Fruit fly (Drosophila melanogaster) whole organism, embryonic: ENCODE results near the gene CG7179.

Experiments used
- Adf1 ChIP-seq: fragments of 200-800 bp; sonication (Bioruptor generic); IDR thresholded peaks from 2 replicates; pipeline ENCODE4 v1.3.6; 2022; ENCODE audit warnings: missing biosample characterization, missing genetic modification characterization
- Antp ChIP-seq: fragments of 200-800 bp; sonication (Bioruptor generic); optimal IDR thresholded peaks from 3 replicates; lab custom pipeline; 2016; ENCODE audit warnings: missing biosample characterization, missing genetic modification characterization
- CG11093 ChIP-seq: fragments of 200-800 bp; sonication (Bioruptor generic); IDR thresholded peaks from 3 replicates; pipeline ENCODE4 v1.3.6; 2022; ENCODE audit warnings: missing biosample characterization, missing genetic modification characterization
- CG11456 ChIP-seq: fragments of 200-800 bp; sonication (Bioruptor generic); IDR thresholded peaks from 3 replicates; pipeline ENCODE4 v1.3.6; 2022; ENCODE audit warnings: missing biosample characterization, missing genetic modification characterization
- CG12236 ChIP-seq: fragments of 200-800 bp; sonication (Bioruptor generic); optimal IDR thresholded peaks from 2 replicates; lab custom pipeline; 2016; ENCODE audit warnings: missing biosample characterization, missing genetic modification characterization
- CG12659 ChIP-seq: fragments of 200-800 bp; sonication (Bioruptor generic); optimal IDR thresholded peaks from 3 replicates; lab custom pipeline; 2017; ENCODE audit warnings: mild to moderate bottlenecking, missing biosample characterization, missing genetic modification reagents, missing genetic modification characterization
- CG15479 ChIP-seq: fragments of 200-800 bp; sonication (Bioruptor generic); optimal IDR thresholded peaks from 3 replicates; lab custom pipeline; 2019; ENCODE audit warnings: missing biosample characterization, mild to moderate bottlenecking, missing genetic modification characterization, moderate library complexity
- CG16863 ChIP-seq: fragments of 200-800 bp; sonication (Bioruptor generic); optimal IDR thresholded peaks from 3 replicates; lab custom pipeline; 2016; ENCODE audit warnings: missing biosample characterization, missing genetic modification characterization
- CG33557 ChIP-seq: fragments of 200-800 bp; sonication (Bioruptor generic); optimal IDR thresholded peaks from 2 replicates; lab custom pipeline; 2019; ENCODE audit warnings: missing biosample characterization, mild to moderate bottlenecking, missing genetic modification characterization, moderate library complexity
- CG42726 ChIP-seq: fragments of 200-800 bp; sonication (Bioruptor generic); IDR thresholded peaks from 2 replicates; pipeline ENCODE4 v1.3.6; 2022; ENCODE audit warnings: missing biosample characterization, missing genetic modification characterization; ENCODE audit not compliant: partially characterized antibody
- CG6791 ChIP-seq: fragments of 200-800 bp; sonication (Bioruptor generic); IDR thresholded peaks from 3 replicates; pipeline ENCODE4 v1.3.6; 2022; ENCODE audit warnings: missing biosample characterization, missing genetic modification characterization; ENCODE audit not compliant: partially characterized antibody
- CG8478 ChIP-seq: fragments of >200 bp; optimal IDR thresholded peaks from 2 replicates; lab custom pipeline; 2018
- CG9215 ChIP-seq: fragments of 200-800 bp; sonication (Bioruptor generic); IDR thresholded peaks from 2 replicates; pipeline ENCODE4 v1.3.6; 2022; ENCODE audit warnings: missing biosample characterization, missing genetic modification characterization
- CrebB ChIP-seq: fragments of 200-800 bp; sonication (Bioruptor generic); optimal IDR thresholded peaks from 3 replicates; lab custom pipeline; 2018; ENCODE audit warnings: missing biosample characterization, mild to moderate bottlenecking, missing genetic modification characterization
- D19A ChIP-seq: fragments of 200-800 bp; optimal IDR thresholded peaks from 3 replicates; lab custom pipeline; 2019; ENCODE audit warnings: missing biosample characterization, mild to moderate bottlenecking, missing genetic modification characterization, moderate library complexity
- Dbx ChIP-seq: fragments of 200-800 bp; sonication (Bioruptor generic); IDR thresholded peaks from 3 replicates; pipeline ENCODE4 v1.3.6; 2022; ENCODE audit warnings: missing biosample characterization, missing genetic modification characterization
- Doc2 ChIP-seq: fragments of 200-800 bp; sonication (Bioruptor generic); IDR thresholded peaks from 2 replicates; pipeline ENCODE4 v1.3.6; 2022; ENCODE audit warnings: missing biosample characterization, missing genetic modification characterization
- Dref ChIP-seq: fragments of 200-800 bp; sonication (Bioruptor generic); IDR thresholded peaks from 2 replicates; pipeline ENCODE4 v1.3.6; 2022; ENCODE audit warnings: missing biosample characterization, missing genetic modification characterization
- Drgx ChIP-seq: fragments of 200-800 bp; sonication (Bioruptor generic); IDR thresholded peaks from 2 replicates; pipeline ENCODE4 v1.3.6; 2022; ENCODE audit warnings: missing biosample characterization, missing genetic modification characterization
- Jarid2 ChIP-seq: fragments of 200-800 bp; sonication (Bioruptor generic); optimal IDR thresholded peaks from 3 replicates; lab custom pipeline; 2017; ENCODE audit warnings: mild to moderate bottlenecking, missing biosample characterization, missing genetic modification reagents, missing genetic modification characterization
- Med ChIP-seq: fragments of 200-800 bp; sonication (Bioruptor generic); peaks from one replicate; lab custom pipeline; 2016; ENCODE audit warnings: missing biosample characterization, missing genetic modification characterization, mild to moderate bottlenecking, inconsistent platforms, moderate library complexity
- Neu2 ChIP-seq: fragments of 200-800 bp; sonication (Bioruptor generic); optimal IDR thresholded peaks from 3 replicates; lab custom pipeline; 2016; ENCODE audit warnings: missing biosample characterization, missing genetic modification characterization, borderline replicate concordance
- Sry-δ ChIP-seq: fragments of 200-800 bp; sonication (Bioruptor generic); optimal IDR thresholded peaks from 2 replicates; lab custom pipeline; 2016; ENCODE audit warnings: missing biosample characterization, missing genetic modification characterization
- Vsx1 ChIP-seq: fragments of 200-800 bp; sonication (Bioruptor generic); optimal IDR thresholded peaks from 2 replicates; lab custom pipeline; 2017; ENCODE audit warnings: missing biosample characterization, mild to moderate bottlenecking, missing genetic modification characterization, missing genetic modification reagents
- YL-1 ChIP-seq: fragments of 200-800 bp; sonication (Bioruptor generic); optimal IDR thresholded peaks from 3 replicates; lab custom pipeline; 2017; ENCODE audit warnings: missing biosample characterization, mild to moderate bottlenecking, missing genetic modification characterization
- abd-A ChIP-seq: fragments of 200-800 bp; sonication (Bioruptor generic); optimal IDR thresholded peaks from 3 replicates; lab custom pipeline; 2019; ENCODE audit warnings: missing biosample characterization, mild to moderate bottlenecking, missing genetic modification characterization, moderate library complexity
- ac ChIP-seq: fragments of 200-800 bp; sonication (Bioruptor generic); optimal IDR thresholded peaks from 3 replicates; lab custom pipeline; 2017; ENCODE audit warnings: missing biosample characterization, mild to moderate bottlenecking, missing genetic modification characterization
- amos ChIP-seq: fragments of 200-800 bp; sonication (Bioruptor generic); IDR thresholded peaks from 2 replicates; pipeline ENCODE4 v1.3.6; 2022; ENCODE audit warnings: missing biosample characterization, missing genetic modification characterization; ENCODE audit not compliant: partially characterized antibody
- chinmo ChIP-seq: fragments of 200-800 bp; sonication (Bioruptor generic); IDR thresholded peaks from 4 replicates; pipeline ENCODE4 v1.3.6; 2022; ENCODE audit warnings: missing biosample characterization, missing genetic modification characterization; ENCODE audit not compliant: partially characterized antibody
- chm ChIP-seq: fragments of 200-800 bp; sonication (Bioruptor generic); IDR thresholded peaks from 2 replicates; pipeline ENCODE4 v1.3.6; 2022; ENCODE audit warnings: missing biosample characterization, missing genetic modification characterization
- cwo ChIP-seq: fragments of 200-800 bp; sonication (Bioruptor generic); optimal IDR thresholded peaks from 3 replicates; lab custom pipeline; 2017; ENCODE audit warnings: missing biosample characterization, missing genetic modification characterization, mild to moderate bottlenecking, moderate library complexity, missing genetic modification reagents
- dm ChIP-seq: fragments of 200-800 bp; sonication (Bioruptor generic); optimal IDR thresholded peaks from 3 replicates; lab custom pipeline; 2016; ENCODE audit warnings: missing biosample characterization, missing genetic modification characterization
- eve ChIP-seq, 2 experiments: fragments of >200 bp; optimal IDR thresholded peaks; 2 replicates each; lab custom pipeline; 2017; ENCODE audit warnings: missing biosample characterization in 2 of 2, missing genetic modification characterization in 2 of 2
- gro ChIP-seq: fragments of 200-800 bp; sonication (Bioruptor generic); optimal IDR thresholded peaks from 2 replicates; lab custom pipeline; 2016; ENCODE audit warnings: missing biosample characterization, missing genetic modification characterization
- hb ChIP-seq: fragments of 200-800 bp; sonication (Bioruptor generic); IDR thresholded peaks from 3 replicates; pipeline ENCODE4 v1.3.6; 2022; ENCODE audit warnings: missing biosample characterization, missing genetic modification characterization; ENCODE audit not compliant: partially characterized antibody
- insv ChIP-seq, 2 experiments: fragments of 200-800 bp; sonication (Bioruptor generic); optimal IDR thresholded peaks; 3 replicates each; lab custom pipeline; 2016 to 2018; ENCODE audit warnings: missing biosample characterization in 2 of 2, missing genetic modification characterization in 2 of 2
- mirr ChIP-seq: fragments of 200-800 bp; sonication (Bioruptor generic); optimal IDR thresholded peaks from 3 replicates; lab custom pipeline; 2018; ENCODE audit warnings: missing biosample characterization, mild to moderate bottlenecking, missing genetic modification characterization
- nerfin-1 ChIP-seq: fragments of 200-800 bp; sonication (Bioruptor generic); optimal IDR thresholded peaks from 3 replicates; lab custom pipeline; 2019; ENCODE audit warnings: missing biosample characterization, mild to moderate bottlenecking, missing genetic modification characterization, moderate library complexity
- pfk ChIP-seq: fragments of 200-800 bp; sonication (Bioruptor generic); optimal IDR thresholded peaks from 2 replicates; lab custom pipeline; 2018; ENCODE audit warnings: missing biosample characterization, mild to moderate bottlenecking, missing genetic modification characterization, moderate library complexity
- phol ChIP-seq: fragments of 200-800 bp; sonication (Bioruptor generic); optimal IDR thresholded peaks from 3 replicates; lab custom pipeline; 2018; ENCODE audit warnings: missing biosample characterization, mild to moderate bottlenecking, missing genetic modification characterization, moderate library complexity
- pros ChIP-seq: fragments of 200-800 bp; sonication (Bioruptor generic); optimal IDR thresholded peaks from 3 replicates; lab custom pipeline; 2019; ENCODE audit warnings: missing biosample characterization, mild to moderate bottlenecking, missing genetic modification characterization, moderate library complexity
- scrt ChIP-seq: fragments of 200-800 bp; sonication (Bioruptor generic); optimal IDR thresholded peaks from 2 replicates; lab custom pipeline; 2018; ENCODE audit warnings: missing biosample characterization, mild to moderate bottlenecking, missing genetic modification characterization, moderate library complexity
- slbo ChIP-seq: fragments of 200-800 bp; sonication (Bioruptor generic); IDR thresholded peaks from 2 replicates; pipeline ENCODE4 v1.3.6; 2022; ENCODE audit warnings: missing biosample characterization, missing genetic modification characterization
- slp2 ChIP-seq: fragments of 200-800 bp; sonication (Bioruptor generic); optimal IDR thresholded peaks from 2 replicates; lab custom pipeline; 2016; ENCODE audit warnings: missing biosample characterization, missing genetic modification characterization
- stwl ChIP-seq: fragments of 200-800 bp; sonication (Bioruptor generic); optimal IDR thresholded peaks from 3 replicates; lab custom pipeline; 2018; ENCODE audit warnings: missing biosample characterization, mild to moderate bottlenecking, missing genetic modification characterization, moderate library complexity
- tna ChIP-seq: fragments of 200-800 bp; sonication (Bioruptor generic); IDR thresholded peaks from 2 replicates; pipeline ENCODE4 v1.3.6; 2022; ENCODE audit warnings: missing biosample characterization, missing genetic modification characterization; ENCODE audit not compliant: partially characterized antibody
- unc-4 ChIP-seq: fragments of 200-800 bp; sonication (Bioruptor generic); IDR thresholded peaks from 2 replicates; pipeline ENCODE4 v1.3.6; 2022; ENCODE audit warnings: missing biosample characterization, missing genetic modification characterization; ENCODE audit not compliant: partially characterized antibody
- zen2 ChIP-seq: fragments of 200-800 bp; sonication (Bioruptor generic); IDR thresholded peaks from 3 replicates; pipeline ENCODE4 v1.3.6; 2022; ENCODE audit warnings: missing biosample characterization, missing genetic modification characterization; ENCODE audit not compliant: partially characterized antibody

CG7179 gene

DNA sequence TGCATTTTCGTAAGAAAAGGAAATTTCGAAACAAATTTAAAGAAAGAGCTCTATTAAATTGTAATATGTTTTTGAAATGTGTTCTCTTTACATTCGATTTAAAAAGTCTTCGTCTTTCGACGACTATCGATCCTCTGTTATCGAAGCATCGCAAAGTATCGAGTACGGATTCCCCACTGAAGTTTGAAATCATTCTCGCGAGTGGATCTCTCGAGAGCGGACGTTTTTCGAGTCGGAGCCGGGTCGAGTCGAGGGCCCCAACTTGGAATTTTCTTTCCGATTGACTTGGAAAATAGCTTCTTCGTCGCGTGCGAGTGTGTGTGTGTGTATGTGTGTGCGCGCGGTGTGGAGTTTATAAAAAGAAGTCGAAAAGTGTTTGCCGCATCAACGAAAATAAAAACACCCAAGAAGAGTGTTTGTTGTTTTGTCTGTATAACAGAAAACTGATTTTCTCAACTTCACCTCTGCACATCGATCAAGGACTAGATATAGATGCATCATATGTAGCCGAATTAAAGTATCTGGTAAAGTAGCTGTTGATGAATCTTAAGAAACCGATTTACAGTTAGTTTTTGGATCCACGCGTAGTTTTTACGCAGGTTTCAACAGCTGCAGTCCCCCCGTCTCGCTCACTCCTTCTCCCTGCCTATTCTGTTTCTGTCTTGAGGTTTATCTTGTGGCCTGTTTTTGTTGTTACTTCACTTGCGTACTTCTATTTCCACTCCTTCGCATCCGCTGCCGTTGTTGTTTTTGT, 33.6 kb upstream of the CG7179 start, which contains the start of gene LanB1 (continued):
- TF ChIP-seq pfk, result no peak
- TF ChIP-seq Doc2 (GFP tag; lab: Robert Waterston, UW), result no peak
- peak; percentile 29 for TF ChIP-seq CG15479 (GFP tag; lab: Kevin White, UChicago)
- no peak for TF ChIP-seq phol (tag; lab: Kevin White, UChicago)
- TF ChIP-seq ac (GFP tag; lab: Kevin White, UChicago), result peak; percentile 30
- peak; percentile 11 for TF ChIP-seq D19A (tag; lab: Kevin White, UChicago)
- TF ChIP-seq CG33557, result no peak
- peak; percentile 63; the same call in 1 of the 2 replicates for TF ChIP-seq amos (GFP tag; lab: Robert Waterston, UW)
- no peak for TF ChIP-seq Adf1 (GFP tag; lab: Robert Waterston, UW)
- no peak for TF ChIP-seq slp2 (GFP tag; lab: Kevin White, UChicago)
- 0 out of 4 replicates have a peak, but pooled peaks have one; percentile 47 for TF ChIP-seq chinmo (GFP tag; lab: Robert Waterston, UW)
- peak; percentile 99 for TF ChIP-seq CG16863
- peak in 1 of 2 experiments; percentile 44 for TF ChIP-seq eve (GFP tag; optimal IDR thresholded peaks at IDR 0.05; lab: Kevin White, UChicago)
- TF ChIP-seq Vsx1 (GFP tag; lab: Kevin White, UChicago), result no peak
- no peak for TF ChIP-seq Neu2
- TF ChIP-seq Dbx (GFP tag; lab: Robert Waterston, UW), result 0 out of 3 replicates have a peak, but pooled peaks have one; percentile 27
- peak in 1 of 2 experiments; percentile 33 for TF ChIP-seq insv (GFP tag; optimal IDR thresholded peaks at IDR 0.05; lab: Kevin White, UChicago)
- TF ChIP-seq dm (GFP tag; lab: Kevin White, UChicago), result no peak
- TF ChIP-seq Drgx (GFP tag; lab: Robert Waterston, UW), result peak; percentile 40
- TF ChIP-seq slbo (GFP tag; lab: Robert Waterston, UW), result 0 out of 2 replicates have a peak, but pooled peaks have one; percentile 12
- TF ChIP-seq Sry-δ (GFP tag; lab: Kevin White, UChicago), result peak; percentile 49
- TF ChIP-seq CG11456 (GFP tag; lab: Robert Waterston, UW), result peak; percentile 21; the same call in 1 of the 3 replicates
- TF ChIP-seq YL-1 (GFP tag; lab: Kevin White, UChicago), result peak; percentile 7
- no peak for TF ChIP-seq cwo (GFP tag; lab: Kevin White, UChicago)
- TF ChIP-seq abd-A (tag; lab: Kevin White, UChicago), result no peak
- TF ChIP-seq CG8478 (lab: Kevin White, UChicago), result no peak
- no peak for TF ChIP-seq scrt (GFP tag; lab: Kevin White, UChicago)
- TF ChIP-seq CG12659 (GFP tag; lab: Kevin White, UChicago), result peak; percentile 46

- TF ChIP-seq CG12236 (GFP tag; lab: Kevin White, UChicago), result peak; percentile 57
- no peak for TF ChIP-seq Antp (GFP tag; lab: Kevin White, UChicago)
- TF ChIP-seq CG42726 (GFP tag; lab: Robert Waterston, UW), result peak; percentile 53; the same call in 1 of the 2 replicates
- TF ChIP-seq CG6791 (GFP tag; lab: Robert Waterston, UW), result peak; percentile 45; the same call in 2 of the 3 replicates
- TF ChIP-seq stwl (tag; lab: Kevin White, UChicago), result peak; percentile 9
- TF ChIP-seq CG9215 (GFP tag; lab: Robert Waterston, UW), result no peak
- peak; percentile 43; the same call in 1 of the 2 replicates for TF ChIP-seq chm (GFP tag; lab: Robert Waterston, UW)
- peak; percentile 53; the same call in 1 of the 3 replicates for TF ChIP-seq zen2
- peak; percentile 53; the same call in 1 of the 3 replicates for TF ChIP-seq hb (GFP tag; lab: Robert Waterston, UW)
- TF ChIP-seq CG11093, result no peak
- TF ChIP-seq gro (GFP tag; lab: Kevin White, UChicago), result peak; percentile 23
- peak; percentile 23 for TF ChIP-seq CrebB (tag; lab: Kevin White, UChicago)
- TF ChIP-seq Med (GFP tag; lab: Kevin White, UChicago), result peak; percentile 90
- TF ChIP-seq Dref (GFP tag; lab: Robert Waterston, UW), result peak; percentile 72
- TF ChIP-seq tna, result peak; percentile 58
- peak; percentile 61 for TF ChIP-seq unc-4 (GFP tag; lab: Robert Waterston, UW)
- TF ChIP-seq Jarid2 (GFP tag; lab: Kevin White, UChicago), result peak; percentile 54
- peak; percentile 14 for TF ChIP-seq D19A (tag; lab: Kevin White, UChicago)
- TF ChIP-seq nerfin-1 (tag; lab: Kevin White, UChicago), result no peak
- no peak for TF ChIP-seq pros (GFP tag; lab: Kevin White, UChicago)
- TF ChIP-seq mirr (GFP tag; lab: Kevin White, UChicago), result peak; percentile 16
These were observed 32.7 kb upstream of the CG7179 start, which contains the start of gene Cdc14 for dm6 chr2L:7810519-7810918. Cdc14 (minus strand) TSS chr2L:7810703.
